Fruit fly (Drosophila melanogaster) whole organism, embryonic: ENCODE data around the gene CG34417.

Experiments used
- B-H2 ChIP-seq: fragments of 200-800 bp; sonication (Bioruptor generic); optimal IDR thresholded peaks from 2 replicates; lab custom pipeline; 2018; ENCODE audit warnings: missing biosample characterization, mild to moderate bottlenecking, missing genetic modification characterization
- CG10267 ChIP-seq: fragments of 200-800 bp; sonication (Bioruptor generic); optimal IDR thresholded peaks from 2 replicates; lab custom pipeline; 2018; ENCODE audit warnings: missing biosample characterization, mild to moderate bottlenecking, missing genetic modification characterization, moderate library complexity
- CG10366 ChIP-seq: fragments of 200-800 bp; sonication (Bioruptor generic); IDR thresholded peaks from 2 replicates; pipeline ENCODE4 v1.3.6; 2022; ENCODE audit warnings: missing biosample characterization, missing genetic modification characterization
- CG11085 ChIP-seq: fragments of 200-800 bp; sonication (Bioruptor generic); IDR thresholded peaks from 2 replicates; pipeline ENCODE4 v1.3.6; 2022; ENCODE audit warnings: missing biosample characterization, missing genetic modification characterization
- CG12071 ChIP-seq: fragments of 200-800 bp; sonication (Bioruptor generic); optimal IDR thresholded peaks from 3 replicates; lab custom pipeline; 2018; ENCODE audit warnings: missing biosample characterization, mild to moderate bottlenecking, missing genetic modification characterization
- CG13894 ChIP-seq: fragments of 200-800 bp; sonication (Bioruptor generic); optimal IDR thresholded peaks from 3 replicates; lab custom pipeline; 2018; ENCODE audit warnings: missing biosample characterization, mild to moderate bottlenecking, missing genetic modification characterization, moderate library complexity
- CG15479 ChIP-seq: fragments of 200-800 bp; sonication (Bioruptor generic); optimal IDR thresholded peaks from 3 replicates; lab custom pipeline; 2019; ENCODE audit warnings: missing biosample characterization, mild to moderate bottlenecking, missing genetic modification characterization, moderate library complexity
- CG16863 ChIP-seq: fragments of 200-800 bp; sonication (Bioruptor generic); optimal IDR thresholded peaks from 3 replicates; lab custom pipeline; 2016; ENCODE audit warnings: missing biosample characterization, missing genetic modification characterization
- CG17361 ChIP-seq: fragments of 200-800 bp; sonication (Bioruptor generic); IDR thresholded peaks from 3 replicates; pipeline ENCODE4 v1.3.6; 2022; ENCODE audit warnings: missing biosample characterization, missing genetic modification characterization
- CG17612 ChIP-seq: fragments of 200-800 bp; sonication (Bioruptor generic); IDR thresholded peaks from 2 replicates; pipeline ENCODE4 v1.3.6; 2022; ENCODE audit warnings: missing biosample characterization, missing genetic modification characterization
- CG18476 ChIP-seq: fragments of 200-800 bp; sonication (Bioruptor generic); optimal IDR thresholded peaks from 2 replicates; lab custom pipeline; 2016; ENCODE audit warnings: missing biosample characterization, mild to moderate bottlenecking, missing genetic modification characterization
- CG18619 ChIP-seq: fragments of 200-800 bp; sonication (Bioruptor generic); optimal IDR thresholded peaks from 3 replicates; lab custom pipeline; 2017; ENCODE audit warnings: missing biosample characterization, mild to moderate bottlenecking, missing genetic modification characterization
- CG30403 ChIP-seq: fragments of 200-800 bp; sonication (Bioruptor generic); optimal IDR thresholded peaks from 3 replicates; lab custom pipeline; 2016; ENCODE audit warnings: missing biosample characterization, missing genetic modification characterization
- CG32532 ChIP-seq: fragments of 200-800 bp; sonication (Bioruptor generic); IDR thresholded peaks from 2 replicates; pipeline ENCODE4 v1.3.6; 2022; ENCODE audit warnings: missing biosample characterization, missing genetic modification characterization
- CG32772 ChIP-seq: fragments of 200-800 bp; sonication (Bioruptor generic); IDR thresholded peaks from 2 replicates; pipeline ENCODE4 v1.3.6; 2022; ENCODE audit warnings: missing biosample characterization, missing genetic modification characterization
- CG3407 ChIP-seq: fragments of 200-800 bp; sonication (Bioruptor generic); optimal IDR thresholded peaks from 2 replicates; lab custom pipeline; 2018; ENCODE audit warnings: missing biosample characterization, mild to moderate bottlenecking, missing genetic modification characterization
- CG4360 ChIP-seq: fragments of 200-800 bp; sonication (Bioruptor generic); IDR thresholded peaks from 2 replicates; pipeline ENCODE4 v1.3.6; 2022; ENCODE audit warnings: missing biosample characterization, missing genetic modification characterization
- CG4404 ChIP-seq: fragments of 200-800 bp; sonication (Bioruptor generic); IDR thresholded peaks from 2 replicates; pipeline ENCODE4 v1.3.6; 2022; ENCODE audit warnings: missing biosample characterization, missing genetic modification characterization
- CG6765 ChIP-seq: fragments of 200-800 bp; sonication (Bioruptor generic); optimal IDR thresholded peaks from 3 replicates; lab custom pipeline; 2017; ENCODE audit warnings: missing biosample characterization, mild to moderate bottlenecking, missing genetic modification characterization
- CG7372 ChIP-seq: fragments of 200-800 bp; sonication (Bioruptor generic); IDR thresholded peaks from 2 replicates; pipeline ENCODE4 v1.3.6; 2022; ENCODE audit warnings: missing biosample characterization, missing genetic modification characterization
- CG7786 ChIP-seq: fragments of 200-800 bp; sonication (Bioruptor generic); optimal IDR thresholded peaks from 2 replicates; lab custom pipeline; 2016; ENCODE audit warnings: missing biosample characterization, missing genetic modification characterization
- CG8924 ChIP-seq: fragments of 200-800 bp; optimal IDR thresholded peaks from 3 replicates; lab custom pipeline; 2019; ENCODE audit warnings: missing biosample characterization, mild to moderate bottlenecking, missing genetic modification characterization, moderate library complexity
- CG9215 ChIP-seq: fragments of 200-800 bp; sonication (Bioruptor generic); IDR thresholded peaks from 2 replicates; pipeline ENCODE4 v1.3.6; 2022; ENCODE audit warnings: missing biosample characterization, missing genetic modification characterization
- CG9817 ChIP-seq: fragments of 200-800 bp; sonication (Bioruptor generic); optimal IDR thresholded peaks from 2 replicates; lab custom pipeline; 2018; ENCODE audit warnings: missing biosample characterization, mild to moderate bottlenecking, missing genetic modification characterization, moderate library complexity
- CG9876 ChIP-seq: fragments of 200-800 bp; sonication (Bioruptor generic); optimal IDR thresholded peaks from 2 replicates; lab custom pipeline; 2016; ENCODE audit warnings: missing biosample characterization, missing genetic modification characterization
- CTCF ChIP-seq: fragments of 200-800 bp; sonication (Bioruptor generic); optimal IDR thresholded peaks from 2 replicates; lab custom pipeline; 2017; ENCODE audit warnings: missing biosample characterization, mild to moderate bottlenecking, missing genetic modification characterization, moderate library complexity
- CoRest ChIP-seq: fragments of 200-800 bp; sonication (Bioruptor generic); optimal IDR thresholded peaks from 3 replicates; lab custom pipeline; 2018; ENCODE audit warnings: missing biosample characterization, mild to moderate bottlenecking, missing genetic modification characterization, moderate library complexity
- Dbx ChIP-seq: fragments of 200-800 bp; sonication (Bioruptor generic); IDR thresholded peaks from 3 replicates; pipeline ENCODE4 v1.3.6; 2022; ENCODE audit warnings: missing biosample characterization, missing genetic modification characterization
- Dip2 ChIP-seq: fragments of 200-800 bp; sonication (Bioruptor generic); IDR thresholded peaks from 2 replicates; pipeline ENCODE4 v1.3.6; 2022; ENCODE audit warnings: missing biosample characterization, missing genetic modification characterization
- Dll ChIP-seq: fragments of 200-800 bp; sonication (Bioruptor generic); IDR thresholded peaks from 4 replicates; pipeline ENCODE4 v1.3.6; 2022; ENCODE audit warnings: missing biosample characterization, missing genetic modification characterization; ENCODE audit not compliant: partially characterized antibody
- Doc2 ChIP-seq: fragments of 200-800 bp; sonication (Bioruptor generic); IDR thresholded peaks from 2 replicates; pipeline ENCODE4 v1.3.6; 2022; ENCODE audit warnings: missing biosample characterization, missing genetic modification characterization
- Elba2 ChIP-seq: fragments of 200-800 bp; sonication (Bioruptor generic); optimal IDR thresholded peaks from 3 replicates; lab custom pipeline; 2016; ENCODE audit warnings: missing biosample characterization, missing genetic modification characterization
- Hr39 ChIP-seq: fragments of >200 bp; optimal IDR thresholded peaks from 2 replicates; lab custom pipeline; 2017
- Lim3 ChIP-seq: fragments of 200-800 bp; sonication (Bioruptor generic); IDR thresholded peaks from 2 replicates; pipeline ENCODE4 v1.3.6; 2022; ENCODE audit warnings: missing biosample characterization, missing genetic modification characterization
- Meics ChIP-seq: fragments of 200-800 bp; sonication (Bioruptor generic); optimal IDR thresholded peaks from 2 replicates; lab custom pipeline; 2017; ENCODE audit warnings: missing biosample characterization, mild to moderate bottlenecking, missing genetic modification characterization
- Neu2 ChIP-seq: fragments of 200-800 bp; sonication (Bioruptor generic); optimal IDR thresholded peaks from 3 replicates; lab custom pipeline; 2016; ENCODE audit warnings: missing biosample characterization, missing genetic modification characterization, borderline replicate concordance
- Rfx ChIP-seq: fragments of 200-800 bp; sonication (Bioruptor generic); IDR thresholded peaks from 2 replicates; pipeline ENCODE4 v1.3.6; 2022; ENCODE audit warnings: missing biosample characterization, missing genetic modification characterization
- Sry-δ ChIP-seq: fragments of 200-800 bp; sonication (Bioruptor generic); optimal IDR thresholded peaks from 2 replicates; lab custom pipeline; 2016; ENCODE audit warnings: missing biosample characterization, missing genetic modification characterization
- al ChIP-seq: fragments of 200-800 bp; sonication (Bioruptor generic); IDR thresholded peaks from 2 replicates; pipeline ENCODE4 v1.3.6; 2022; ENCODE audit warnings: missing biosample characterization, missing genetic modification characterization
- ci ChIP-seq: fragments of 200-800 bp; sonication (Bioruptor generic); IDR thresholded peaks from 3 replicates; pipeline ENCODE4 v1.3.6; 2022; ENCODE audit warnings: missing biosample characterization, missing genetic modification characterization
- croc ChIP-seq: fragments of 200-800 bp; sonication (Bioruptor generic); conservative IDR thresholded peaks from 3 replicates; pipeline ENCODE4 v1.3.6; 2022; ENCODE audit warnings: missing biosample characterization, missing genetic modification characterization
- eve ChIP-seq, 2 experiments: fragments of >200 bp; optimal IDR thresholded peaks; 2 replicates each; lab custom pipeline; 2017; ENCODE audit warnings: missing biosample characterization in 2 of 2, missing genetic modification characterization in 2 of 2
- gem ChIP-seq: fragments of 200-800 bp; sonication (Bioruptor generic); optimal IDR thresholded peaks from 2 replicates; lab custom pipeline; 2019; ENCODE audit warnings: missing biosample characterization, mild to moderate bottlenecking, missing genetic modification characterization, moderate library complexity
- kni ChIP-seq: fragments of 200-800 bp; sonication (Bioruptor generic); optimal IDR thresholded peaks from 3 replicates; lab custom pipeline; 2017; ENCODE audit warnings: mild to moderate bottlenecking, missing biosample characterization, missing genetic modification reagents, missing genetic modification characterization
- luna ChIP-seq: fragments of 200-800 bp; sonication (Bioruptor generic); optimal IDR thresholded peaks from 2 replicates; lab custom pipeline; 2016; ENCODE audit warnings: missing biosample characterization, missing genetic modification characterization
- onecut ChIP-seq: fragments of 200-800 bp; sonication (Bioruptor generic); IDR thresholded peaks from 2 replicates; pipeline ENCODE4 v1.3.6; 2022; ENCODE audit warnings: missing biosample characterization, missing genetic modification characterization
- p53 ChIP-seq: fragments of 200-800 bp; sonication (Bioruptor generic); optimal IDR thresholded peaks from 2 replicates; lab custom pipeline; 2016; ENCODE audit warnings: missing biosample characterization, missing genetic modification characterization
- sc ChIP-seq, 3 experiments: fragments of >200 bp in 2 of 3; fragments of 200-800 bp in 1 of 3; sonication (Bioruptor generic) in 1 of 3; optimal IDR thresholded peaks; 2 replicates in 2 of 3; 3 replicates in 1 of 3; lab custom pipeline; 2017; ENCODE audit warnings: mild to moderate bottlenecking in 1 of 3, missing biosample characterization in 1 of 3, missing genetic modification characterization in 1 of 3, missing genetic modification reagents in 1 of 3
- schlank ChIP-seq: fragments of 200-800 bp; sonication (Bioruptor generic); optimal IDR thresholded peaks from 2 replicates; lab custom pipeline; 2018; ENCODE audit warnings: missing biosample characterization, mild to moderate bottlenecking, missing genetic modification characterization
- twi ChIP-seq: fragments of 200-800 bp; optimal IDR thresholded peaks from 2 replicates; lab custom pipeline; 2019; ENCODE audit warnings: missing biosample characterization, mild to moderate bottlenecking, missing genetic modification characterization, moderate library complexity
- usp ChIP-seq: fragments of >200 bp; optimal IDR thresholded peaks from 2 replicates; lab custom pipeline; 2017; ENCODE audit warnings: missing biosample characterization, missing genetic modification characterization

Gene CG34417

dm6 chrX:6571234-6571915, 30.8 kb downstream of the CG34417 start (continued):
- TF ChIP-seq CG11085 (GFP tag; lab: Robert Waterston, UW) (0 out of 2 replicates have a peak, but pooled peaks have one; percentile 37), CG18476 (peak; percentile 72), CTCF (GFP tag; lab: Kevin White, UChicago) (peak; percentile 40), CG4360 (no peak), CG9817 (tag; lab: Kevin White, UChicago) (peak; percentile 74), Lim3 (GFP tag; lab: Robert Waterston, UW) (peak; percentile 33; the same call in 1 of the 2 replicates), Elba2 (GFP tag; lab: Kevin White, UChicago) (no peak), CG9215 (GFP tag; lab: Robert Waterston, UW) (peak; percentile 66), Hr39 (lab: Kevin White, UChicago) (no peak), schlank (tag; lab: Kevin White, UChicago) (no peak), luna (GFP tag; lab: Kevin White, UChicago) (no peak), B-H2 (GFP tag; lab: Kevin White, UChicago) (peak; percentile 20), p53 (GFP tag; lab: Kevin White, UChicago) (no peak), CG4404 (GFP tag; lab: Robert Waterston, UW) (peak; percentile 75), onecut (GFP tag; lab: Robert Waterston, UW) (peak; percentile 79), CG16863 (GFP tag; lab: Kevin White, UChicago) (peak; percentile 15), CG17612 (peak; percentile 40; the same call in 1 of the 2 replicates), Dbx (GFP tag; lab: Robert Waterston, UW) (peak; percentile 64; the same call in 2 of the 3 replicates), al (GFP tag; lab: Robert Waterston, UW) (no peak), CG15479 (no peak), CG18619 (peak; percentile 77), CG7372 (GFP tag; lab: Robert Waterston, UW) (peak; percentile 81), kni (GFP tag; lab: Kevin White, UChicago) (peak; percentile 70), CG6765 (GFP tag; lab: Kevin White, UChicago) (peak; percentile 35), Neu2 (GFP tag; lab: Kevin White, UChicago) (no peak), CG8924 (tag; lab: Kevin White, UChicago) (peak; percentile 92), CG10267 (tag; lab: Kevin White, UChicago) (peak; percentile 90), Rfx (GFP tag; lab: Robert Waterston, UW) (peak; percentile 57; the same call in 1 of the 2 replicates), CG3407 (GFP tag; lab: Kevin White, UChicago) (peak; percentile 87), CG12071 (GFP tag; lab: Kevin White, UChicago) (peak; percentile 57), CG32772 (peak; percentile 83), CG13894 (tag; lab: Kevin White, UChicago) (no peak), twi (tag; lab: Kevin White, UChicago) (peak; percentile 83), CG17361 (GFP tag; lab: Robert Waterston, UW) (peak; percentile 97), sc (optimal IDR thresholded peaks at IDR 0.05; lab: Kevin White, UChicago) (no peak), sc (GFP tag; optimal IDR thresholded peaks at IDR 0.05; lab: Kevin White, UChicago) (peak; percentile 90), ci (peak; percentile 89), Doc2 (GFP tag; lab: Robert Waterston, UW) (no peak), CG30403 (GFP tag; lab: Kevin White, UChicago) (peak; percentile 90), CoRest (tag; lab: Kevin White, UChicago) (peak; percentile 95), CG32532 (GFP tag; lab: Robert Waterston, UW) (peak; percentile 66; the same call in 1 of the 2 replicates), usp (no peak), Sry-δ (GFP tag; lab: Kevin White, UChicago) (no peak), gem (tag; lab: Kevin White, UChicago) (peak; percentile 95), CG9876 (GFP tag; lab: Kevin White, UChicago) (no peak), Dip2 (GFP tag; lab: Robert Waterston, UW) (no peak), CG10366 (GFP tag; lab: Robert Waterston, UW) (peak; percentile 59), Meics (GFP tag; lab: Kevin White, UChicago) (peak; percentile 80), Dll (GFP tag; lab: Robert Waterston, UW) (no peak), eve (GFP tag; optimal IDR thresholded peaks at IDR 0.05; lab: Kevin White, UChicago) (peak in 1 of 2 experiments; percentile 94), croc (GFP tag; lab: Robert Waterston, UW) (peak; percentile 89), CG7786 (peak; percentile 23)
